Worm (Caenorhabditis elegans) whole organism, L4 larva: ENCODE measurements around the gene str-118.

Experiments
- F26F4.8 ChIP-seq: fragments of 200-800 bp; sonication (Bioruptor generic); conservative IDR thresholded peaks from 2 replicates; pipeline ENCODE4 v1.3.6; 2022; ENCODE audit warnings: missing genetic modification characterization, missing compliant biosample characterization
- F37D6.2 ChIP-seq: sonication (generic microtip); optimal IDR thresholded peaks from 2 replicates; lab custom pipeline; 2016; ENCODE audit warnings: mild to moderate bottlenecking, missing genetic modification characterization, missing compliant biosample characterization
- F49E8.2 ChIP-seq: sonication (generic microtip); optimal IDR thresholded peaks from 2 replicates; lab custom pipeline; 2016; ENCODE audit warnings: missing compliant biosample characterization, mild to moderate bottlenecking, missing genetic modification characterization, borderline replicate concordance
- Y5F2A.4 ChIP-seq: fragments of 200-800 bp; sonication (Bioruptor generic); optimal IDR thresholded peaks from 2 replicates; lab custom pipeline; 2018; ENCODE audit warnings: mild to moderate bottlenecking, missing genetic modification characterization, missing compliant biosample characterization
- Y75B8A.6 ChIP-seq: fragments of 200-800 bp; sonication (Bioruptor generic); IDR thresholded peaks from 2 replicates; pipeline ENCODE4 v1.3.6; 2022; ENCODE audit warnings: missing genetic modification reagents, missing genetic modification characterization, missing compliant biosample characterization
- ZK337.2 ChIP-seq: fragments of 200-800 bp; sonication (Bioruptor generic); IDR thresholded peaks from 2 replicates; pipeline ENCODE4 v1.3.6; 2022; ENCODE audit warnings: missing genetic modification reagents, missing genetic modification characterization, missing compliant biosample characterization
- ama-1 ChIP-seq: fragments of 150-350 bp; optimal IDR thresholded peaks from 2 replicates; lab custom pipeline; 2014; ENCODE audit warnings: inconsistent platforms, mixed read lengths
- arid-1 ChIP-seq: fragments of 200-800 bp; sonication (Bioruptor generic); conservative IDR thresholded peaks from 2 replicates; pipeline ENCODE4 v1.3.6; 2022; ENCODE audit warnings: missing genetic modification reagents, missing genetic modification characterization, missing compliant biosample characterization
- ceh-28 ChIP-seq: fragments of 150-350 bp; optimal IDR thresholded peaks from 2 replicates; lab custom pipeline; 2014; ENCODE audit warnings: missing biosample characterization, missing genetic modification reagents, missing genetic modification characterization
- ceh-82 ChIP-seq: sonication (generic microtip); optimal IDR thresholded peaks from 2 replicates; lab custom pipeline; 2017; ENCODE audit warnings: missing biosample characterization, missing genetic modification characterization
- ces-1 ChIP-seq: fragments of 150-350 bp; sonication (generic microtip); optimal IDR thresholded peaks from 4 replicates; lab custom pipeline; 2014; ENCODE audit warnings: missing biosample characterization, missing genetic modification reagents, missing genetic modification characterization
- daf-16 ChIP-seq, 3 experiments: sonication (generic microtip); optimal IDR thresholded peaks; 2 replicates each; lab custom pipeline; 2016 to 2017; ENCODE audit warnings: missing genetic modification characterization in 3 of 3, missing genetic modification reagents in 3 of 3, mild to moderate bottlenecking in 2 of 3, missing compliant biosample characterization in 2 of 3, missing biosample characterization in 1 of 3, moderate library complexity in 1 of 3
- daf-8 ChIP-seq: fragments of 200-800 bp; sonication (Bioruptor generic); IDR thresholded peaks from 2 replicates; pipeline ENCODE4 v1.3.6; 2022; ENCODE audit warnings: missing genetic modification characterization, missing compliant biosample characterization
- dmd-6 ChIP-seq: fragments of 200-800 bp; sonication (Bioruptor generic); IDR thresholded peaks from 2 replicates; pipeline ENCODE4 v1.3.6; 2022; ENCODE audit warnings: missing genetic modification reagents, missing genetic modification characterization, missing compliant biosample characterization
- dmd-8 ChIP-seq: fragments of 200-800 bp; sonication (Bioruptor generic); IDR thresholded peaks from 2 replicates; pipeline ENCODE4 v1.3.6; 2022; ENCODE audit warnings: missing genetic modification characterization, missing compliant biosample characterization
- dmd-9 ChIP-seq: fragments of 200-800 bp; sonication (Bioruptor generic); IDR thresholded peaks from 2 replicates; pipeline ENCODE4 v1.3.6; 2022; ENCODE audit warnings: missing genetic modification reagents, missing genetic modification characterization, missing compliant biosample characterization
- dpl-1 ChIP-seq: fragments of 150-350 bp; optimal IDR thresholded peaks from 2 replicates; lab custom pipeline; 2014; ENCODE audit warnings: missing biosample characterization, missing genetic modification reagents, missing genetic modification characterization
- duxl-1 ChIP-seq: sonication (generic microtip); optimal IDR thresholded peaks from 2 replicates; lab custom pipeline; 2016; ENCODE audit warnings: mild to moderate bottlenecking, missing genetic modification characterization, moderate library complexity, missing compliant biosample characterization; ENCODE audit not compliant: poor library complexity
- dve-1 ChIP-seq: sonication (generic microtip); optimal IDR thresholded peaks from 2 replicates; lab custom pipeline; 2017; ENCODE audit warnings: antibody characterized with exemption, mild to moderate bottlenecking, missing genetic modification characterization, missing compliant biosample characterization; ENCODE audit not compliant: insufficient read depth
- egl-27 ChIP-seq: sonication (generic microtip); optimal IDR thresholded peaks from 3 replicates; lab custom pipeline; 2017; ENCODE audit warnings: missing biosample characterization, missing genetic modification reagents, missing genetic modification characterization
- egl-43 ChIP-seq: fragments of 200-800 bp; sonication (Bioruptor generic); IDR thresholded peaks from 2 replicates; pipeline ENCODE4 v1.3.6; 2022; ENCODE audit warnings: missing genetic modification reagents, missing genetic modification characterization, missing compliant biosample characterization
- fkh-10 ChIP-seq: fragments of 150-350 bp; optimal IDR thresholded peaks from 2 replicates; lab custom pipeline; 2014; ENCODE audit warnings: missing biosample characterization, missing genetic modification reagents, missing genetic modification characterization
- lim-7 ChIP-seq: fragments of 200-800 bp; sonication (Bioruptor generic); IDR thresholded peaks from 2 replicates; pipeline ENCODE4 v1.3.6; 2022; ENCODE audit warnings: missing genetic modification characterization, missing compliant biosample characterization
- lin-39 ChIP-seq: fragments of 150-350 bp; optimal IDR thresholded peaks from 2 replicates; lab custom pipeline; 2014; ENCODE audit warnings: missing biosample characterization, missing genetic modification reagents, missing genetic modification characterization
- lir-3 ChIP-seq: sonication (generic microtip); optimal IDR thresholded peaks from 2 replicates; lab custom pipeline; 2016; ENCODE audit warnings: mild to moderate bottlenecking, missing genetic modification characterization, missing compliant biosample characterization
- lsy-2 ChIP-seq, 2 experiments: fragments of 150-350 bp in 1 of 2; sonication (generic microtip) in 1 of 2; optimal IDR thresholded peaks; 2 replicates each; lab custom pipeline; 2014 to 2017; ENCODE audit warnings: missing biosample characterization in 2 of 2, missing genetic modification characterization in 2 of 2
- madf-9 ChIP-seq: fragments of 200-800 bp; sonication (Bioruptor generic); conservative IDR thresholded peaks from 2 replicates; pipeline ENCODE4 v1.3.6; 2022; ENCODE audit warnings: missing genetic modification reagents, missing genetic modification characterization, missing compliant biosample characterization
- mdt-29 ChIP-seq: fragments of 200-800 bp; sonication (Bioruptor generic); IDR thresholded peaks from 2 replicates; pipeline ENCODE4 v1.3.6; 2022; ENCODE audit warnings: missing genetic modification reagents, missing genetic modification characterization, missing compliant biosample characterization
- mep-1 ChIP-seq: fragments of 150-350 bp; sonication (generic microtip); optimal IDR thresholded peaks from 3 replicates; lab custom pipeline; 2014; ENCODE audit warnings: missing biosample characterization, missing genetic modification characterization
- mes-2 ChIP-seq: sonication (generic microtip); optimal IDR thresholded peaks from 2 replicates; lab custom pipeline; 2016; ENCODE audit warnings: missing genotype, mild to moderate bottlenecking, missing genetic modification characterization, missing compliant biosample characterization; ENCODE audit not compliant: poor library complexity, severe bottlenecking
- nhr-102 ChIP-seq: sonication (generic microtip); optimal IDR thresholded peaks from 2 replicates; lab custom pipeline; 2016; ENCODE audit warnings: mild to moderate bottlenecking, missing genetic modification characterization, moderate library complexity, missing compliant biosample characterization
- nhr-11 ChIP-seq: fragments of 150-350 bp; optimal IDR thresholded peaks from 2 replicates; lab custom pipeline; 2014; ENCODE audit warnings: missing biosample characterization, missing genetic modification characterization
- nhr-111 ChIP-seq: fragments of 200-800 bp; sonication (Bioruptor generic); optimal IDR thresholded peaks from 2 replicates; lab custom pipeline; 2018; ENCODE audit warnings: mild to moderate bottlenecking, missing genetic modification characterization, missing compliant biosample characterization
- nhr-237 ChIP-seq: sonication (generic microtip); optimal IDR thresholded peaks from 2 replicates; lab custom pipeline; 2017; ENCODE audit warnings: missing biosample characterization, missing genetic modification characterization
- nhr-42 ChIP-seq: fragments of 200-800 bp; sonication (Bioruptor generic); IDR thresholded peaks from 2 replicates; pipeline ENCODE4 v1.3.6; 2022; ENCODE audit warnings: missing genetic modification characterization, missing compliant biosample characterization
- nhr-77 ChIP-seq: fragments of 150-350 bp; optimal IDR thresholded peaks from 2 replicates; lab custom pipeline; 2014; ENCODE audit warnings: missing biosample characterization, missing genetic modification characterization
- pqm-1 ChIP-seq: sonication (generic microtip); optimal IDR thresholded peaks from 2 replicates; lab custom pipeline; 2017; ENCODE audit warnings: missing biosample characterization, missing genetic modification characterization
- sdz-12 ChIP-seq: fragments of 200-800 bp; sonication (Bioruptor generic); optimal IDR thresholded peaks from 2 replicates; lab custom pipeline; 2018; ENCODE audit warnings: mild to moderate bottlenecking, missing genetic modification characterization, missing compliant biosample characterization
- set-16 ChIP-seq: fragments of 200-800 bp; sonication (Bioruptor generic); IDR thresholded peaks from 2 replicates; pipeline ENCODE4 v1.3.6; 2022; ENCODE audit warnings: missing genetic modification reagents, missing genetic modification characterization, missing compliant biosample characterization
- snpc-1.2 ChIP-seq: fragments of 200-800 bp; sonication (Bioruptor generic); IDR thresholded peaks from 2 replicates; pipeline ENCODE4 v1.3.6; 2022; ENCODE audit warnings: missing genetic modification reagents, missing genetic modification characterization, missing compliant biosample characterization
- snpc-4 ChIP-seq: fragments of 150-350 bp; optimal IDR thresholded peaks from 2 replicates; lab custom pipeline; 2014; ENCODE audit warnings: missing biosample characterization, missing genetic modification characterization
- spr-1 ChIP-seq: sonication (generic microtip); optimal IDR thresholded peaks from 2 replicates; lab custom pipeline; 2016; ENCODE audit warnings: mild to moderate bottlenecking, missing genetic modification characterization, missing compliant biosample characterization
- spr-3 ChIP-seq: fragments of 200-800 bp; sonication (Bioruptor generic); optimal IDR thresholded peaks from 2 replicates; lab custom pipeline; 2018; ENCODE audit warnings: mild to moderate bottlenecking, missing genetic modification characterization, missing compliant biosample characterization
- tra-1 ChIP-seq: fragments of 200-800 bp; sonication (Bioruptor generic); IDR thresholded peaks from 2 replicates; pipeline ENCODE4 v1.3.6; 2022; ENCODE audit warnings: missing genetic modification reagents, missing genetic modification characterization, missing compliant biosample characterization
- unc-130 ChIP-seq: sonication (generic microtip); optimal IDR thresholded peaks from 2 replicates; lab custom pipeline; 2016; ENCODE audit warnings: missing genetic modification reagents, missing genetic modification characterization, missing compliant biosample characterization
- vab-7 ChIP-seq: fragments of 200-800 bp; sonication (Bioruptor generic); IDR thresholded peaks from 2 replicates; pipeline ENCODE4 v1.3.6; 2022; ENCODE audit warnings: missing genetic modification reagents, missing genetic modification characterization, missing compliant biosample characterization
- zag-1 ChIP-seq: fragments of 150-350 bp; optimal IDR thresholded peaks from 2 replicates; lab custom pipeline; 2014; ENCODE audit warnings: missing biosample characterization, missing genetic modification characterization
- zfp-3 ChIP-seq: fragments of 200-800 bp; sonication (Bioruptor generic); conservative IDR thresholded peaks from 2 replicates; pipeline ENCODE4 v1.3.6; 2022; ENCODE audit warnings: missing genetic modification reagents, missing genetic modification characterization, missing compliant biosample characterization
- zip-11 ChIP-seq: fragments of 200-800 bp; sonication (Bioruptor generic); IDR thresholded peaks from 2 replicates; pipeline ENCODE4 v1.3.6; 2022; ENCODE audit warnings: missing genetic modification characterization, missing compliant biosample characterization
- ztf-11 ChIP-seq: fragments of 150-350 bp; optimal IDR thresholded peaks from 2 replicates; lab custom pipeline; 2014; ENCODE audit warnings: missing biosample characterization, missing genetic modification characterization
- ztf-7 ChIP-seq: fragments of 150-350 bp; optimal IDR thresholded peaks from 2 replicates; lab custom pipeline; 2014; ENCODE audit warnings: missing biosample characterization, missing genetic modification characterization

Gene str-118

DNA sequence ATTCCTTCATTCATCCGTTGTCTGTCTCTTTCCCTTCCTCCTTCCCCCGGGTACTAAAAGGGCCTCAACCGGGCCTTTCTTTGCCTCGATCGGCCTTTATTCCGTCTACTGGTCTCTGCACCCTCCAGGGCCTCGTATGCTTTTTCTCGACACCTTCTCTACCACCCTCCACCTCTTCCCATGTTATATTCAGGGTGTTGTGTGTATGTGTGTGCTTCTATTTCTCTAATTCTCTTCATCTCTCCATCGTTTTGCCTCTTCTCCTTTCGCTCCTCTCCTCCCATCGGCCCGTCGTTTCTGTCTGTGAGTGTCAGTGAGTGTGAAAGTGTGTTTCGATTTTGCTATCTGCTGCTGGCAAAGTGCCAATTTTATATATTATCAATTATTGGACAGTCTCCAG is 12.1 kb upstream of the str-118 start (continued):
- TF ChIP-seq set-16 (GFP tag; lab: Robert Waterston, UW), result peak; percentile 46
- TF ChIP-seq dmd-9 (GFP tag; lab: Robert Waterston, UW), result no peak
- no peak for TF ChIP-seq nhr-237 (tag; lab: Kevin White, UChicago)
- no peak for TF ChIP-seq ceh-28 (tag; lab: Kevin White, UChicago)
- peak; percentile 58 for TF ChIP-seq pqm-1 (tag; lab: Kevin White, UChicago)
- TF ChIP-seq vab-7 (GFP tag; lab: Robert Waterston, UW), result no peak
- TF ChIP-seq dve-1, result peak; percentile 91
- no peak for TF ChIP-seq mdt-29 (GFP tag; lab: Robert Waterston, UW)
- no peak for TF ChIP-seq F49E8.2 (tag; lab: Kevin White, UChicago)
- no peak for TF ChIP-seq lin-39 (tag; lab: Kevin White, UChicago)
- peak; percentile 43; the same call in 1 of the 2 replicates for TF ChIP-seq arid-1 (GFP tag; lab: Robert Waterston, UW)
- TF ChIP-seq mep-1 (tag; lab: Kevin White, UChicago), result peak; percentile 89
- no peak for TF ChIP-seq egl-43 (GFP tag; lab: Robert Waterston, UW)
- TF ChIP-seq Y5F2A.4 (GFP tag; lab: Kevin White, UChicago), result no peak
- TF ChIP-seq daf-16 (GFP tag; optimal IDR thresholded peaks at IDR 0.05; lab: Kevin White, UChicago), result peak in 1 of 2 experiments; percentile 6
- peak; percentile 74 for TF ChIP-seq daf-16 (tag; optimal IDR thresholded peaks at IDR 0.05; lab: Kevin White, UChicago)
- TF ChIP-seq nhr-42 (GFP tag; lab: Robert Waterston, UW), result no peak
- no peak for TF ChIP-seq sdz-12 (GFP tag; lab: Kevin White, UChicago)
- TF ChIP-seq fkh-10, result no peak
- TF ChIP-seq Y75B8A.6 (GFP tag; lab: Robert Waterston, UW), result no peak
- no peak for TF ChIP-seq zfp-3
- no peak for TF ChIP-seq egl-27
- peak; percentile 82 for TF ChIP-seq mes-2 (tag; lab: Kevin White, UChicago)
- TF ChIP-seq lsy-2 (tag; optimal IDR thresholded peaks at IDR 0.05; lab: Kevin White, UChicago), result peak; percentile 68 to 88
- TF ChIP-seq ZK337.2 (GFP tag; lab: Robert Waterston, UW), result no peak
- no peak for TF ChIP-seq F37D6.2 (tag; lab: Kevin White, UChicago)
- TF ChIP-seq nhr-111 (GFP tag; lab: Kevin White, UChicago), result no peak
- peak; percentile 31 for TF ChIP-seq ztf-7 (tag; lab: Kevin White, UChicago)
- no peak for TF ChIP-seq dmd-8 (GFP tag; lab: Robert Waterston, UW)
- TF ChIP-seq lir-3, result no peak
- peak; percentile 30 for TF ChIP-seq dpl-1 (GFP tag; lab: Kevin White, UChicago)
- TF ChIP-seq spr-3 (GFP tag; lab: Kevin White, UChicago), result peak; percentile 39
- no peak for TF ChIP-seq ces-1 (GFP tag; lab: Kevin White, UChicago)
- no peak for TF ChIP-seq F26F4.8
- TF ChIP-seq nhr-77 (tag; lab: Kevin White, UChicago), result peak; percentile 65
- no peak for TF ChIP-seq nhr-11 (tag; lab: Kevin White, UChicago)
- TF ChIP-seq dmd-6 (GFP tag; lab: Robert Waterston, UW), result peak; percentile 88
- peak; percentile 47 for TF ChIP-seq spr-1 (tag; lab: Kevin White, UChicago)
- no peak; the same call in 1 of the 2 replicates for TF ChIP-seq madf-9
- TF ChIP-seq daf-8, result no peak
- TF ChIP-seq zip-11 (GFP tag; lab: Robert Waterston, UW), result no peak
- TF ChIP-seq ceh-82, result no peak
- peak; percentile 54 for TF ChIP-seq nhr-102 (tag; lab: Kevin White, UChicago)
- no peak for TF ChIP-seq lim-7 (GFP tag; lab: Robert Waterston, UW)
- no peak for TF ChIP-seq duxl-1 (tag; lab: Kevin White, UChicago)
- TF ChIP-seq zag-1, result no peak
- no peak for TF ChIP-seq tra-1 (GFP tag; lab: Robert Waterston, UW)
- TF ChIP-seq snpc-4 (tag; lab: Kevin White, UChicago), result no peak
- TF ChIP-seq unc-130 (GFP tag; lab: Kevin White, UChicago), result no peak
- TF ChIP-seq snpc-1.2, result no peak
- TF ChIP-seq ama-1 (lab: Kevin White, UChicago), result no peak
- no peak for TF ChIP-seq ztf-11 (tag; lab: Kevin White, UChicago)
